Fruit fly (Drosophila melanogaster) whole organism, pupa: ENCODE measurements around the gene CG18814.

Experiments
- CG10348 ChIP-seq: fragments of 200-800 bp; sonication (Bioruptor generic); IDR thresholded peaks from 2 replicates; pipeline ENCODE4 v1.3.6; 2022; ENCODE audit warnings: missing biosample characterization, missing genetic modification characterization
- CG13204 ChIP-seq: fragments of 200-800 bp; sonication (Bioruptor generic); optimal IDR thresholded peaks from 2 replicates; lab custom pipeline; 2018; ENCODE audit warnings: missing biosample characterization, mild to moderate bottlenecking, missing genetic modification characterization, moderate library complexity
- CG14655 ChIP-seq: fragments of 200-800 bp; sonication (Bioruptor generic); optimal IDR thresholded peaks from 3 replicates; lab custom pipeline; 2017; ENCODE audit warnings: mild to moderate bottlenecking, missing biosample characterization, missing genetic modification reagents, missing genetic modification characterization
- CG15710 ChIP-seq: fragments of 200-800 bp; sonication (Bioruptor generic); optimal IDR thresholded peaks from 2 replicates; lab custom pipeline; 2018; ENCODE audit warnings: missing biosample characterization, mild to moderate bottlenecking, missing genetic modification characterization, moderate library complexity
- CG32121 ChIP-seq: fragments of 200-800 bp; sonication (Bioruptor generic); IDR thresholded peaks from 2 replicates; pipeline ENCODE4 v1.3.6; 2022; ENCODE audit warnings: missing biosample characterization, missing genetic modification characterization
- CG34367 ChIP-seq: fragments of 200-800 bp; sonication (Bioruptor generic); optimal IDR thresholded peaks from 2 replicates; lab custom pipeline; 2018; ENCODE audit warnings: missing biosample characterization, mild to moderate bottlenecking, missing genetic modification characterization
- CG9948 ChIP-seq: fragments of 200-800 bp; sonication (Bioruptor generic); optimal IDR thresholded peaks from 2 replicates; lab custom pipeline; 2018; ENCODE audit warnings: missing biosample characterization, mild to moderate bottlenecking, missing genetic modification characterization, moderate library complexity
- EcR ChIP-seq: fragments of 200-800 bp; sonication (Bioruptor generic); optimal IDR thresholded peaks from 3 replicates; lab custom pipeline; 2019; ENCODE audit warnings: missing biosample characterization, missing genetic modification characterization, mild to moderate bottlenecking, moderate library complexity, missing genetic modification reagents
- Ets98B ChIP-seq: fragments of 200-800 bp; sonication (Bioruptor generic); IDR thresholded peaks from 2 replicates; pipeline ENCODE4 v1.3.6; 2022; ENCODE audit warnings: missing biosample characterization, missing genetic modification characterization
- Pif1B ChIP-seq: fragments of 200-800 bp; sonication (Bioruptor generic); optimal IDR thresholded peaks from 3 replicates; lab custom pipeline; 2016; ENCODE audit warnings: missing biosample characterization, missing genetic modification characterization
- fd96Ca ChIP-seq: fragments of 200-800 bp; sonication (Bioruptor generic); IDR thresholded peaks from 3 replicates; pipeline ENCODE4 v1.3.6; 2022; ENCODE audit warnings: missing biosample characterization, missing genetic modification characterization
- gl ChIP-seq: fragments of 200-800 bp; sonication (Bioruptor generic); optimal IDR thresholded peaks from 2 replicates; lab custom pipeline; 2018; ENCODE audit warnings: missing biosample characterization, mild to moderate bottlenecking, missing genetic modification characterization

DNA sequence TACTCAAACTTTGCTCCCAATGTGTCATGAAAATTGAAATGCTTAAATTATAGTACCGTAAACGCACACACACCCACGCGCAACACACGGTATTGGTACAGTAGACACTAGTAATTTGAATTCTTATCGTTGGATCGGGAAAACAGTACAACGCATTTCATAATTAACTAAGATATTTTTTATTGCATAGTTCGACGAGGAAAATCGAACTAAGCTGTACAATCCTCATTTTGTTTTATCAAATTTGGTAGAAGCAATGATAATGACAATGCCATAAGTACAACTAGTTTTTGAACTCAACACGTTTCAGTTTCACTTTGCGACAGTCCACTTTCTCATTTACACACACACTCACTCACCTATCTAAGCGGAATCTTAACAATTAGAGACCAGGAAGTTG is 11.1 kb downstream of the CG18814 start:
- TF ChIP-seq CG10348, result no peak
- no peak for TF ChIP-seq CG34367 (tag; lab: Kevin White, UChicago)
- TF ChIP-seq CG32121 (GFP tag; lab: Robert Waterston, UW), result no peak
- no peak for TF ChIP-seq Pif1B (GFP tag; lab: Kevin White, UChicago)
- no peak for TF ChIP-seq CG14655
- TF ChIP-seq gl (tag; lab: Kevin White, UChicago), result no peak
- TF ChIP-seq CG9948, result no peak
- TF ChIP-seq fd96Ca (GFP tag; lab: Robert Waterston, UW), result no peak
- no peak for TF ChIP-seq Ets98B (GFP tag; lab: Robert Waterston, UW)
- TF ChIP-seq CG15710 (tag; lab: Kevin White, UChicago), result no peak
- no peak for TF ChIP-seq CG13204 (GFP tag; lab: Kevin White, UChicago)
- no peak for TF ChIP-seq EcR
